Worm (Caenorhabditis elegans): ENCODE measurements around the gene F35E8.6.

DNA sequence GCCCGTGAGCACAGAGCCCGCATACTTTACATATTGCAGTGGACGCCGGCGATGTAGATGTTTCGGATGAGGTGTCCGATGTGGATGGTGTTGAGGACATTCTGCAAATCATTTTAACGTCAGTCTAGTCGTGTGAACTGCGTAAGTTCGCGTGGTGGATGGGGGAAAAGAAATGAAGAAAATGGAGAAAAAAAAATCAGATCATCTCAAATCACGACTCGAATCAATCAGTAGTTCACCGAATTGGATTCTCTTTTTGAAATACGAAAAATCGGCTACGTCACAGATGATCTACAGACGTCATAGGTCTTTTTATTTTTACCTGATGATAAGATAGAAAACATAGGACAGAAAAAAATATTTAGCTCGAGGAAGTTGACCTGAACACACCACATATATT is 35.6 kb upstream of the F35E8.6 start, which contains the start of gene nhr-102:
- no peak for TF ChIP-seq him-1 (tag; optimal IDR thresholded peaks at IDR 0.05)
- TF ChIP-seq W03F9.2 (tag; optimal IDR thresholded peaks at IDR 0.05): no peak

Data from whole organism, L4/young adult.